Worm (Caenorhabditis elegans) whole organism, L4/young adult: ENCODE data around the gene gon-1.

Experiments
- W03F9.2 ChIP-seq: fragments of 150-350 bp; optimal IDR thresholded peaks from 2 replicates; lab custom pipeline; 2014; ENCODE audit warnings: missing biosample characterization, missing genetic modification characterization
- dao-5 ChIP-seq: sonication (generic microtip); optimal IDR thresholded peaks from 2 replicates; lab custom pipeline; 2016; ENCODE audit warnings: missing genotype, missing genetic modification characterization, moderate library complexity, missing compliant biosample characterization

DNA sequence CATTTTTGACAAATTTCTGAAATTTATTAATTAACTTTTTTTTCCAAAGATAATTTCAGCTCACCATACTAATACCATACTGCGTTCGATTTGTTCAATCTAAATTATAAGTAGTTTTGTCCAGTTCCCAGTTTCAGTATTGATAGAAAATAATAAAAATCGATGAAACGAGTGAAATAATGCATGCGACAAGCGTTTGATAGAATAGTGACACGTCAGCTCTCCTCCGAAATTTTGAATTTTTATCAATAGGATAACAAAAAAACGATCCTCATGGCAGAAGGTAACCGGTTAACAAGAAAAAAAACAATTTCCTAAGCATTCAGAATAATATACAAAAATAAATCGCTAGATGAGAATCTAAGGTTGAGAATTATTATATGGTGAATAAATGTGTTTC, 48.5 kb upstream of the gon-1 start, which contains the start of gene C47E12.3:
- no peak for TF ChIP-seq dao-5 (tag; lab: Kevin White, UChicago)
- no peak for TF ChIP-seq W03F9.2 (tag; lab: Kevin White, UChicago)
